Worm (Caenorhabditis elegans) whole organism, young adult: Measurements from ENCODE around the gene str-68.

ENCODE experiments used
- B0035.1 ChIP-seq: sonication (generic microtip); optimal IDR thresholded peaks from 2 replicates; lab custom pipeline; 2016; ENCODE audit warnings: missing genetic modification characterization, mild to moderate bottlenecking, missing compliant biosample characterization, missing genotype, missing genetic modification reagents
- C17E4.6 ChIP-seq: fragments of 200-800 bp; sonication (Bioruptor generic); IDR thresholded peaks from 2 replicates; pipeline ENCODE4 v1.3.6; 2022; ENCODE audit warnings: missing genetic modification reagents, missing genetic modification characterization, missing compliant biosample characterization
- D2030.7 ChIP-seq: fragments of 200-800 bp; sonication (Bioruptor generic); IDR thresholded peaks from 2 replicates; pipeline ENCODE4 v1.3.6; 2022; ENCODE audit warnings: missing genetic modification reagents, missing genetic modification characterization, missing compliant biosample characterization
- F10E7.11 ChIP-seq: sonication (generic microtip); optimal IDR thresholded peaks from 2 replicates; lab custom pipeline; 2017; ENCODE audit warnings: mild to moderate bottlenecking, missing genetic modification characterization, moderate library complexity, missing compliant biosample characterization
- F23B12.7 ChIP-seq: sonication (generic microtip); optimal IDR thresholded peaks from 2 replicates; lab custom pipeline; 2017; ENCODE audit warnings: missing genetic modification characterization, mild to moderate bottlenecking, missing compliant biosample characterization, antibody characterized with exemption, moderate library complexity; ENCODE audit not compliant: insufficient read depth
- F39B2.1 ChIP-seq: fragments of 200-800 bp; sonication (Bioruptor generic); IDR thresholded peaks from 2 replicates; pipeline ENCODE4 v1.3.6; 2022; ENCODE audit warnings: missing genetic modification reagents, missing genetic modification characterization, missing compliant biosample characterization
- F52B5.7 ChIP-seq: sonication (generic microtip); optimal IDR thresholded peaks from 2 replicates; lab custom pipeline; 2016; ENCODE audit warnings: mild to moderate bottlenecking, missing genetic modification characterization, missing compliant biosample characterization
- F57A8.1 ChIP-seq: fragments of 200-800 bp; sonication (Bioruptor generic); optimal IDR thresholded peaks from 2 replicates; lab custom pipeline; 2018; ENCODE audit warnings: mild to moderate bottlenecking, missing genetic modification characterization, moderate library complexity, missing compliant biosample characterization
- K11D2.4 ChIP-seq: fragments of 200-800 bp; sonication (Bioruptor generic); IDR thresholded peaks from 2 replicates; pipeline ENCODE4 v1.3.6; 2022; ENCODE audit warnings: missing genetic modification reagents, missing genetic modification characterization, missing compliant biosample characterization
- T07F8.4 ChIP-seq: sonication (generic microtip); optimal IDR thresholded peaks from 2 replicates; lab custom pipeline; 2016; ENCODE audit warnings: mild to moderate bottlenecking, missing genetic modification characterization, moderate library complexity, missing compliant biosample characterization
- T26A5.8 ChIP-seq: sonication (generic microtip); optimal IDR thresholded peaks from 2 replicates; lab custom pipeline; 2016; ENCODE audit warnings: missing genetic modification characterization, missing compliant biosample characterization
- Y79H2A.3 ChIP-seq: fragments of 200-800 bp; sonication (Bioruptor generic); conservative IDR thresholded peaks from 2 replicates; pipeline ENCODE4 v1.3.6; 2022; ENCODE audit warnings: missing genetic modification reagents, missing genetic modification characterization, missing compliant biosample characterization
- ZK185.1 ChIP-seq: sonication (generic microtip); optimal IDR thresholded peaks from 2 replicates; lab custom pipeline; 2016; ENCODE audit warnings: mild to moderate bottlenecking, missing genetic modification characterization, missing compliant biosample characterization; ENCODE audit not compliant: poor library complexity, severe bottlenecking
- attf-3 ChIP-seq: fragments of 200-800 bp; sonication (Bioruptor generic); conservative IDR thresholded peaks from 2 replicates; pipeline ENCODE4 v1.3.6; 2022; ENCODE audit warnings: missing genetic modification reagents, missing genetic modification characterization, missing compliant biosample characterization
- ccch-3 ChIP-seq: fragments of 200-800 bp; sonication (Bioruptor generic); optimal IDR thresholded peaks from 2 replicates; lab custom pipeline; 2018; ENCODE audit warnings: mild to moderate bottlenecking, missing genetic modification characterization, missing compliant biosample characterization
- die-1 ChIP-seq: sonication (generic microtip); optimal IDR thresholded peaks from 2 replicates; lab custom pipeline; 2016; ENCODE audit warnings: missing genotype, mild to moderate bottlenecking, missing genetic modification characterization, missing compliant biosample characterization
- dpl-1 ChIP-seq: fragments of 150-350 bp; optimal IDR thresholded peaks from 2 replicates; lab custom pipeline; 2014; ENCODE audit warnings: missing biosample characterization, missing genetic modification reagents, missing genetic modification characterization
- efl-1 ChIP-seq: fragments of 150-350 bp; optimal IDR thresholded peaks from 2 replicates; lab custom pipeline; 2014; ENCODE audit warnings: missing biosample characterization, missing genetic modification reagents, missing genetic modification characterization
- egl-18 ChIP-seq: fragments of 200-800 bp; sonication (Bioruptor generic); IDR thresholded peaks from 2 replicates; pipeline ENCODE4 v1.3.6; 2022; ENCODE audit warnings: missing genetic modification reagents, missing genetic modification characterization, missing compliant biosample characterization
- fkh-3 ChIP-seq: sonication (generic microtip); optimal IDR thresholded peaks from 2 replicates; lab custom pipeline; 2016; ENCODE audit warnings: mild to moderate bottlenecking, missing genetic modification characterization, missing compliant biosample characterization
- gei-17 ChIP-seq: fragments of 200-800 bp; sonication (Bioruptor generic); optimal IDR thresholded peaks from 2 replicates; lab custom pipeline; 2018; ENCODE audit warnings: mild to moderate bottlenecking, missing genetic modification characterization, missing compliant biosample characterization
- him-1 ChIP-seq: sonication (generic microtip); optimal IDR thresholded peaks from 2 replicates; lab custom pipeline; 2016; ENCODE audit warnings: missing genotype, missing genetic modification reagents, missing genetic modification characterization, missing compliant biosample characterization
- hlh-26 ChIP-seq: fragments of 200-800 bp; sonication (Bioruptor generic); conservative IDR thresholded peaks from 2 replicates; pipeline ENCODE4 v1.3.6; 2022; ENCODE audit warnings: missing genetic modification reagents, missing genetic modification characterization, missing compliant biosample characterization
- hmg-1.2 ChIP-seq: fragments of 200-800 bp; sonication (Bioruptor generic); IDR thresholded peaks from 2 replicates; pipeline ENCODE4 v1.3.6; 2022; ENCODE audit warnings: missing genetic modification reagents, missing genetic modification characterization, missing compliant biosample characterization
- hrde-1 ChIP-seq: sonication (generic microtip); optimal IDR thresholded peaks from 2 replicates; lab custom pipeline; 2016; ENCODE audit warnings: missing genetic modification characterization, mild to moderate bottlenecking, missing compliant biosample characterization, moderate library complexity, missing genotype, missing genetic modification reagents, borderline replicate concordance
- let-526 ChIP-seq: fragments of 200-800 bp; sonication (Bioruptor generic); IDR thresholded peaks from 2 replicates; pipeline ENCODE4 v1.3.6; 2022; ENCODE audit warnings: missing genetic modification reagents, missing genetic modification characterization, missing compliant biosample characterization
- let-607 ChIP-seq, 2 experiments: fragments of 200-800 bp in 1 of 2; sonication (Bioruptor generic) in 1 of 2; sonication (generic microtip) in 1 of 2; optimal IDR thresholded peaks; 2 replicates each; lab custom pipeline; 2016 to 2018; ENCODE audit warnings: mild to moderate bottlenecking in 2 of 2, missing compliant biosample characterization in 2 of 2, missing genetic modification characterization in 2 of 2, moderate library complexity in 2 of 2, missing genotype in 1 of 2
- lin-35 ChIP-seq, 3 experiments: fragments of 150-350 bp in 2 of 3; sonication (generic microtip) in 1 of 3; optimal IDR thresholded peaks; 2 replicates each; lab custom pipeline; 2014 to 2018; ENCODE audit warnings: missing biosample characterization in 3 of 3, missing genetic modification characterization in 3 of 3, missing genetic modification reagents in 3 of 3
- lin-40 ChIP-seq: sonication (generic microtip); optimal IDR thresholded peaks from 2 replicates; lab custom pipeline; 2016; ENCODE audit warnings: missing genetic modification characterization, mild to moderate bottlenecking, missing compliant biosample characterization, missing genotype, missing genetic modification reagents
- lsy-27 ChIP-seq: sonication (generic microtip); optimal IDR thresholded peaks from 2 replicates; lab custom pipeline; 2017; ENCODE audit warnings: missing genetic modification characterization, mild to moderate bottlenecking, missing compliant biosample characterization, antibody characterized with exemption, missing genotype, borderline replicate concordance; ENCODE audit not compliant: insufficient read depth
- madf-3 ChIP-seq: fragments of 200-800 bp; sonication (Bioruptor generic); IDR thresholded peaks from 2 replicates; pipeline ENCODE4 v1.3.6; 2022; ENCODE audit warnings: missing genetic modification reagents, missing genetic modification characterization, missing compliant biosample characterization
- mcd-1 ChIP-seq: fragments of 200-800 bp; sonication (Bioruptor generic); IDR thresholded peaks from 2 replicates; pipeline ENCODE4 v1.3.6; 2022; ENCODE audit warnings: missing genetic modification reagents, missing genetic modification characterization, missing compliant biosample characterization
- mes-4 ChIP-seq: sonication (generic microtip); optimal IDR thresholded peaks from 2 replicates; lab custom pipeline; 2016; ENCODE audit warnings: missing genotype, missing genetic modification characterization, missing compliant biosample characterization
- nfya-2 ChIP-seq: fragments of 200-800 bp; sonication (Bioruptor generic); IDR thresholded peaks from 2 replicates; pipeline ENCODE4 v1.3.6; 2022; ENCODE audit warnings: missing genetic modification reagents, missing genetic modification characterization, missing compliant biosample characterization
- nhr-120 ChIP-seq: fragments of 200-800 bp; sonication (Bioruptor generic); IDR thresholded peaks from 2 replicates; pipeline ENCODE4 v1.3.6; 2022; ENCODE audit warnings: missing genetic modification characterization, missing compliant biosample characterization
- nhr-27 ChIP-seq: fragments of 200-800 bp; sonication (Bioruptor generic); optimal IDR thresholded peaks from 2 replicates; lab custom pipeline; 2018; ENCODE audit warnings: mild to moderate bottlenecking, missing genetic modification characterization, moderate library complexity, missing compliant biosample characterization
- nhr-90 ChIP-seq: sonication (generic microtip); optimal IDR thresholded peaks from 2 replicates; lab custom pipeline; 2016; ENCODE audit warnings: missing genotype, mild to moderate bottlenecking, missing genetic modification characterization, missing compliant biosample characterization
- pbrm-1 ChIP-seq: fragments of 200-800 bp; sonication (Bioruptor generic); IDR thresholded peaks from 2 replicates; pipeline ENCODE4 v1.3.6; 2022; ENCODE audit warnings: missing genetic modification reagents, missing genetic modification characterization, missing compliant biosample characterization
- sea-2 ChIP-seq: fragments of 200-800 bp; sonication (Bioruptor generic); IDR thresholded peaks from 2 replicates; pipeline ENCODE4 v1.3.6; 2022; ENCODE audit warnings: missing genetic modification characterization, missing compliant biosample characterization
- somi-1 ChIP-seq: fragments of 200-800 bp; sonication (Bioruptor generic); optimal IDR thresholded peaks from 2 replicates; lab custom pipeline; 2018; ENCODE audit warnings: mild to moderate bottlenecking, missing genetic modification characterization, missing compliant biosample characterization
- ztf-25 ChIP-seq: fragments of 200-800 bp; sonication (Bioruptor generic); IDR thresholded peaks from 2 replicates; pipeline ENCODE4 v1.3.6; 2022; ENCODE audit warnings: missing genetic modification reagents, missing genetic modification characterization, missing compliant biosample characterization
- ztf-6 ChIP-seq: fragments of 200-800 bp; sonication (Bioruptor generic); IDR thresholded peaks from 2 replicates; pipeline ENCODE4 v1.3.6; 2022; ENCODE audit warnings: missing genetic modification reagents, missing genetic modification characterization, missing compliant biosample characterization

The str-68 gene

DNA sequence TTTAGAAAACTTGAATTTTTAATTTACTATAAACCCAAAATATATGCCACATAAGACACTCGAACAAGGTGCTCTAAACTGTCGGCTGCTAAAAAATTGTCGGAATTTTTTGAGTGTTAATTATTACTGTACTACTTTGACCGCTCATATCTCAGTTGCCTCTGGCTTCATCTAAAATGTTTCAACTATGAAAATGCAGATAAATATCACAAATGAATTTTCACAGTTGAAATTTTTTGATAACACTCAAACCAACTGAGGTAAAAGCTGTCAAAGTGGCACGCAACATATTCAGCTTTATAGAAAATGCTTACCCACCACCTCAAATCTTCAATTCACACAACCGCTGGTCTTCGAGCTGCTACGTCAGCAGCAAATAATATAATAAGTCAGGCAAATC, 18.6 kb downstream of the str-68 start, which contains the start of gene acs-21:
TSS of gene acs-21 (plus strand) at position 301 of the 400 bp plus-strand sequence.
- TF ChIP-seq hrde-1 (tag; lab: Kevin White, UChicago) (no peak), ccch-3 (GFP tag; lab: Kevin White, UChicago) (no peak), die-1 (tag; lab: Kevin White, UChicago) (no peak), K11D2.4 (GFP tag; lab: Robert Waterston, UW) (no peak), T26A5.8 (tag; lab: Kevin White, UChicago) (no peak), ztf-6 (GFP tag; lab: Robert Waterston, UW) (no peak), efl-1 (GFP tag; lab: Kevin White, UChicago) (no peak), nfya-2 (GFP tag; lab: Robert Waterston, UW) (no peak), lin-40 (tag; lab: Kevin White, UChicago) (no peak), F23B12.7 (tag; lab: Kevin White, UChicago) (no peak), lin-35 (GFP tag; optimal IDR thresholded peaks at IDR 0.05; lab: Kevin White, UChicago) (no peak), mes-4 (no peak), C17E4.6 (GFP tag; lab: Robert Waterston, UW) (no peak), nhr-27 (no peak), B0035.1 (no peak)

DNA sequence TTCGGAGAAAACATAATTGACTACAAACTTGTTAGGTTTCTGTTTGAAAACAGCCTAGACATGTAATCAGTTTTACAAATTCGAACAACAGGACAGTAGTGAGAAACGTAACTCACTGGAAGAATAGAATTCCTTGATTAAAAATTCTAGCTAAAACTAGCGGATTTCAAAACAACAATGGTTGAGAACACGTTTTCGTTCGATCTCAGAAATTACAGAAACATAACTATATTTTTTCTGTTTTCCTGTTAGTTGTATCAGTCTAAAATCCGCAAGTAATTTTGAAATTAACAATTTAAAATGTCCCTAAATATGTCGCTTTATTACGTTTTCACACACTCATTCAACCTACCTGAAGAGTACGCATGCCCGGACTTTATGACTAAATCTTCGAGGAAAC, 21.1 kb downstream of the str-68 start, which contains the start of gene srt-8:
TSS of gene srt-8 (plus strand) at position 301 of the 400 bp plus-strand sequence.
- TF ChIP-seq ztf-25 (GFP tag; lab: Robert Waterston, UW) = no peak
- TF ChIP-seq T07F8.4 (tag; lab: Kevin White, UChicago) = no peak
- TF ChIP-seq somi-1 (GFP tag; lab: Kevin White, UChicago) = no peak
- no peak for TF ChIP-seq let-607 (tag; optimal IDR thresholded peaks at IDR 0.05; lab: Kevin White, UChicago)
- no peak for TF ChIP-seq Y79H2A.3 (GFP tag; lab: Robert Waterston, UW)
- no peak for TF ChIP-seq F57A8.1 (GFP tag; lab: Kevin White, UChicago)
- TF ChIP-seq hlh-26 (GFP tag; lab: Robert Waterston, UW) = no peak
- TF ChIP-seq hmg-1.2 = no peak
- no peak for TF ChIP-seq F10E7.11 (tag; lab: Kevin White, UChicago)
- TF ChIP-seq let-526 (GFP tag; lab: Robert Waterston, UW) = no peak
- no peak for TF ChIP-seq F52B5.7 (tag; lab: Kevin White, UChicago)

DNA sequence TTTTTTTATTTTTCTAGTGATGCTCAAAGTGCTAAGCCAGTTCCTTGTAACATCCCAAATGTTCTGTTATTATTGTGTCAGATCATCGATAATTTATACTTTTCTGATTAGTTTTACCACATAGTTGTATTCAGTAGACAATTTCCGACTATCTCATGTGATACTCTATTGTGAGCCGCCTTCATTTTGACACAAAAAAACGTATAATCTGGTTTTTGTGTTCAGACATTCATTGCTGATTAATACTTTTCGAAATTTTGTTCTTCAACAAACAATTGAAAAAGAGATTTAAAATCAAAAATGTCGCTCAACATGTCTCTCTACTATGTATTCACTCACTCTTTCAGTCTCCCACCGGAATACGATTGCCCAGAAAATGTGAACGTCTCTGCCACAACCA, 25.9 kb downstream of the str-68 start, which contains the start of gene srt-7:
TSS of gene srt-7 (plus strand) at position 301 of the 400 bp plus-strand sequence.
- TF ChIP-seq dpl-1 (GFP tag; lab: Kevin White, UChicago) = no peak
- TF ChIP-seq F23B12.7 (tag; lab: Kevin White, UChicago) = no peak
- TF ChIP-seq hmg-1.2 = no peak

- TF ChIP-seq die-1 (tag; lab: Kevin White, UChicago) = no peak
- no peak for TF ChIP-seq D2030.7
- TF ChIP-seq gei-17 (GFP tag; lab: Kevin White, UChicago) = no peak
- TF ChIP-seq nhr-120 (GFP tag; lab: Robert Waterston, UW) = no peak
- no peak for TF ChIP-seq sea-2 (GFP tag; lab: Robert Waterston, UW)
- TF ChIP-seq, all 124 proteins: peak for 0
These were observed 26.6 kb downstream of the str-68 start, which contains the start of gene srt-5 for ce11 chrV:3080792-3081191. Gene srt-5, minus strand, starts transcription at chrV:3080892.

ce11 chrV:3071548-3071947, 35.8 kb downstream of the str-68 start, which contains the start of gene C50H11.13:
Gene C50H11.13, minus strand, starts transcription at chrV:3071648.
- TF ChIP-seq lsy-27 (tag; lab: Kevin White, UChicago) (no peak), ZK185.1 (no peak), him-1 (no peak), mcd-1 (GFP tag; lab: Robert Waterston, UW) (no peak), nhr-90 (no peak), sea-2 (GFP tag; lab: Robert Waterston, UW) (no peak), egl-18 (GFP tag; lab: Robert Waterston, UW) (no peak), T07F8.4 (tag; lab: Kevin White, UChicago) (no peak), attf-3 (GFP tag; lab: Robert Waterston, UW) (no peak), F39B2.1 (GFP tag; lab: Robert Waterston, UW) (no peak), fkh-3 (tag; lab: Kevin White, UChicago) (no peak), madf-3 (no peak), pbrm-1 (GFP tag; lab: Robert Waterston, UW) (no peak)
